Worm (Caenorhabditis elegans) whole organism, late embryonic: ENCODE data around the gene Y57G11C.28.

Source experiments
- ahr-1 ChIP-seq: sonication (generic microtip); optimal IDR thresholded peaks from 2 replicates; lab custom pipeline; 2016; ENCODE audit warnings: missing genetic modification characterization, missing compliant biosample characterization
- ceh-2 ChIP-seq: sonication (generic microtip); optimal IDR thresholded peaks from 2 replicates; lab custom pipeline; 2016; ENCODE audit warnings: missing genotype, missing genetic modification characterization, missing compliant biosample characterization
- dve-1 ChIP-seq: sonication (generic microtip); optimal IDR thresholded peaks from 2 replicates; lab custom pipeline; 2017; ENCODE audit warnings: antibody characterized with exemption, mild to moderate bottlenecking, missing genetic modification characterization, missing compliant biosample characterization
- fax-1 ChIP-seq: sonication (generic microtip); optimal IDR thresholded peaks from 2 replicates; lab custom pipeline; 2016; ENCODE audit warnings: missing genotype, missing genetic modification characterization, missing compliant biosample characterization
- fkh-10 ChIP-seq: fragments of 150-350 bp; optimal IDR thresholded peaks from 2 replicates; lab custom pipeline; 2014; ENCODE audit warnings: missing biosample characterization, missing genetic modification reagents, missing genetic modification characterization
- hlh-15 ChIP-seq: sonication (generic microtip); optimal IDR thresholded peaks from 2 replicates; lab custom pipeline; 2016; ENCODE audit warnings: missing genetic modification characterization, missing compliant biosample characterization
- nhr-11 ChIP-seq: fragments of 150-350 bp; optimal IDR thresholded peaks from 2 replicates; lab custom pipeline; 2014; ENCODE audit warnings: missing biosample characterization, missing genetic modification characterization
- pat-9 ChIP-seq: fragments of 200-800 bp; sonication (Bioruptor generic); optimal IDR thresholded peaks from 2 replicates; lab custom pipeline; 2018; ENCODE audit warnings: mild to moderate bottlenecking, missing genetic modification characterization, moderate library complexity, missing compliant biosample characterization
- pha-4 ChIP-seq: fragments of 150-350 bp; optimal IDR thresholded peaks from 2 replicates; lab custom pipeline; 2018; ENCODE audit warnings: missing biosample characterization, missing genetic modification reagents, missing genetic modification characterization
- pqm-1 ChIP-seq: sonication (generic microtip); optimal IDR thresholded peaks from 2 replicates; lab custom pipeline; 2016; ENCODE audit warnings: missing genetic modification characterization, missing compliant biosample characterization
- tbx-7 ChIP-seq: sonication (generic microtip); optimal IDR thresholded peaks from 2 replicates; lab custom pipeline; 2016; ENCODE audit warnings: missing genotype, missing genetic modification characterization, missing compliant biosample characterization
- unc-3 ChIP-seq, 2 experiments: fragments of 200-800 bp in 1 of 2; sonication (Bioruptor generic) in 1 of 2; sonication (generic microtip) in 1 of 2; conservative IDR thresholded peaks in 1 of 2; optimal IDR thresholded peaks in 1 of 2; 2 replicates each; pipeline versions ENCODE4 v1.3.6 to Lab custom; 2016 to 2022; ENCODE audit warnings: missing compliant biosample characterization in 2 of 2, missing genetic modification characterization in 2 of 2, missing genetic modification reagents in 1 of 2
- ztf-16 ChIP-seq: sonication (generic microtip); optimal IDR thresholded peaks from 2 replicates; lab custom pipeline; 2017; ENCODE audit warnings: missing genetic modification characterization, missing compliant biosample characterization

- TF ChIP-seq nhr-11 (no peak), ahr-1 (tag; lab: Kevin White, UChicago) (no peak), pha-4 (tag; lab: Kevin White, UChicago) (no peak), unc-3 (GFP tag; conservative IDR thresholded peaks at IDR 0.05; lab: Robert Waterston, UW) (no peak), unc-3 (tag; optimal IDR thresholded peaks at IDR 0.05; lab: Kevin White, UChicago) (no peak), fax-1 (tag; lab: Kevin White, UChicago) (no peak), dve-1 (no peak), ceh-2 (tag; lab: Kevin White, UChicago) (no peak), ztf-16 (no peak), pqm-1 (no peak), hlh-15 (tag; lab: Kevin White, UChicago) (no peak), pat-9 (tag; lab: Kevin White, UChicago) (no peak), tbx-7 (tag; lab: Kevin White, UChicago) (no peak), fkh-10 (GFP tag; lab: Kevin White, UChicago) (no peak)
Observed at ce11 chrIV:14929421-14929820, at the start of gene Y57G11C.28.
